Fruit fly (Drosophila melanogaster): ENCODE measurements around the gene colt.

colt gene

dm6 chr2L:2723100-2723499 is 46.8 kb downstream of the colt start (continued):
- TF ChIP-seq CG17385 (GFP tag; optimal IDR thresholded peaks at IDR 0.05), result no peak
- no peak for TF ChIP-seq CG11723 (GFP tag; optimal IDR thresholded peaks at IDR 0.05)
- TF ChIP-seq pros (GFP tag; optimal IDR thresholded peaks at IDR 0.05), result no peak
- TF ChIP-seq lov (optimal IDR thresholded peaks at IDR 0.05), result no peak
- TF ChIP-seq lov (GFP tag; IDR thresholded peaks at IDR 0.05), result no peak
- no peak for TF ChIP-seq en (GFP tag; optimal IDR thresholded peaks at IDR 0.05)
- TF ChIP-seq HLH54F (GFP tag; optimal IDR thresholded peaks at IDR 0.05), result no peak
- no peak for TF ChIP-seq CG9876 (GFP tag; optimal IDR thresholded peaks at IDR 0.05)
- no peak for TF ChIP-seq Drgx (GFP tag; IDR thresholded peaks at IDR 0.05)
- TF ChIP-seq CG1529 (GFP tag; optimal IDR thresholded peaks at IDR 0.05), result no peak
- no peak for TF ChIP-seq ac (GFP tag; optimal IDR thresholded peaks at IDR 0.05)
- TF ChIP-seq CG1024 (GFP tag; IDR thresholded peaks at IDR 0.05), result no peak
- no peak for TF ChIP-seq CG4707 (GFP tag; optimal IDR thresholded peaks at IDR 0.05)
- TF ChIP-seq nerfin-1 (tag; optimal IDR thresholded peaks at IDR 0.05), result no peak
- no peak for TF ChIP-seq z (GFP tag; IDR thresholded peaks at IDR 0.05)
- TF ChIP-seq otp (GFP tag; IDR thresholded peaks at IDR 0.05), result no peak
- TF ChIP-seq Blimp-1 (GFP tag; optimal IDR thresholded peaks at IDR 0.05), result no peak
- TF ChIP-seq wdn (GFP tag; IDR thresholded peaks at IDR 0.05), result no peak
- no peak for TF ChIP-seq pan (optimal IDR thresholded peaks at IDR 0.05)
- TF ChIP-seq pan (GFP tag; optimal IDR thresholded peaks at IDR 0.05 in 1 of 2, IDR thresholded peaks at IDR 0.05 in 1 of 2), result no peak
- no peak for TF ChIP-seq CG31388 (GFP tag; optimal IDR thresholded peaks at IDR 0.05)
- no peak for TF ChIP-seq Lpt (GFP tag; optimal IDR thresholded peaks at IDR 0.05)
- TF ChIP-seq CG11398 (GFP tag; optimal IDR thresholded peaks at IDR 0.05), result no peak
- TF ChIP-seq Dip3 (GFP tag; optimal IDR thresholded peaks at IDR 0.05), result peak; percentile 1
- no peak for TF ChIP-seq CG31441 (GFP tag; IDR thresholded peaks at IDR 0.05)
- no peak for TF ChIP-seq CG4328 (GFP tag; optimal IDR thresholded peaks at IDR 0.05)
- TF ChIP-seq CG14965 (GFP tag; optimal IDR thresholded peaks at IDR 0.05; ENCODE audit: borderline replicate concordance), result no peak
- no peak for TF ChIP-seq Dek (tag; optimal IDR thresholded peaks at IDR 0.05)
- 0 out of 3 replicates have a peak, but pooled peaks have one; percentile 12 for TF ChIP-seq Aef1 (GFP tag; IDR thresholded peaks at IDR 0.05)
- TF ChIP-seq pnt (GFP tag; optimal IDR thresholded peaks at IDR 0.05), result no peak
- no peak for TF ChIP-seq CG11093 (GFP tag; IDR thresholded peaks at IDR 0.05)
- TF ChIP-seq MESR4 (GFP tag; optimal IDR thresholded peaks at IDR 0.05), result no peak
- no peak for TF ChIP-seq Gsc (GFP tag; IDR thresholded peaks at IDR 0.05)
- TF ChIP-seq CG2889 (GFP tag; IDR thresholded peaks at IDR 0.05), result no peak
- TF ChIP-seq CG34422 (GFP tag; IDR thresholded peaks at IDR 0.05), result no peak
- TF ChIP-seq CG15011 (GFP tag; optimal IDR thresholded peaks at IDR 0.05), result no peak
- peak; percentile 7 for TF ChIP-seq HHEX (GFP tag; optimal IDR thresholded peaks at IDR 0.05)
- no peak for TF ChIP-seq wek (GFP tag; optimal IDR thresholded peaks at IDR 0.05)
- peak; percentile 32 for TF ChIP-seq lilli (GFP tag; optimal IDR thresholded peaks at IDR 0.05)
- no peak for TF ChIP-seq CG6813 (GFP tag; optimal IDR thresholded peaks at IDR 0.05)
- no peak for TF ChIP-seq pum (GFP tag; optimal IDR thresholded peaks at IDR 0.05)
- no peak for TF ChIP-seq gt (GFP tag; IDR thresholded peaks at IDR 0.05)
- no peak for TF ChIP-seq luna (GFP tag; optimal IDR thresholded peaks at IDR 0.05)
- no peak for TF ChIP-seq B-H2 (GFP tag; optimal IDR thresholded peaks at IDR 0.05)
- no peak for TF ChIP-seq Max (GFP tag; optimal IDR thresholded peaks at IDR 0.05)
- TF ChIP-seq ci (GFP tag; IDR thresholded peaks at IDR 0.05), result no peak
- TF ChIP-seq CG11504 (tag; optimal IDR thresholded peaks at IDR 0.05), result peak; percentile 48
- TF ChIP-seq Dfd (GFP tag; optimal IDR thresholded peaks at IDR 0.05), result no peak
- TF ChIP-seq CG10462 (GFP tag; optimal IDR thresholded peaks at IDR 0.05), result no peak
- TF ChIP-seq Lim3 (GFP tag; IDR thresholded peaks at IDR 0.05), result no peak
- TF ChIP-seq CG32767 (GFP tag; IDR thresholded peaks at IDR 0.05), result no peak
- TF ChIP-seq sisA (GFP tag; IDR thresholded peaks at IDR 0.05), result no peak; the same call in 1 of the 2 replicates
- no peak for TF ChIP-seq CG2129 (GFP tag; IDR thresholded peaks at IDR 0.05; ENCODE audit: partially characterized antibody)
